Worm (Caenorhabditis elegans): ENCODE data around the gene F59B2.9.

DNA sequence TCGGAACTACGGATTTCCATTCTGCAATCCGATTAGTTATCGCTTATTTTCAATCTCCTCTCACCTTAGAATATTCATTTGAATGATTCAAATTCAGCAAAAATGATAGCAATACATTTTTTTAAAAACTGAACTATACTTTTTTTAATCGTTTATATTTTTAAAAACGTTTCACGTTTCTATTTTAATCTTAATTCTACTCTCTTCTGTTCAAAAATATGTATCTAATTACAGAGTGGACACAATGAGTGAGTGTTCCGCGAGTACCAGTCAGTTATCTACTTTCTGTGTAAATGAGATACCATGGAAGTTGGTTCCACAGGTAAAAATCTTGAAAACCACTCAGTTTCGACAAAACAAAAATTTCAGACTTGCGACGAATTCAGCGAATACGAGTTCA, 9.7 kb downstream of the F59B2.9 start, which contains the start of the genes F59B2.15 and zif-1:
- no peak for TF ChIP-seq ceh-2 (tag; optimal IDR thresholded peaks at IDR 0.05)
- TF ChIP-seq ceh-45 (GFP tag; IDR thresholded peaks at IDR 0.05): no peak
- no peak for TF ChIP-seq unc-86 (tag; optimal IDR thresholded peaks at IDR 0.05)
- no peak for TF ChIP-seq lin-11 (tag; optimal IDR thresholded peaks at IDR 0.05)
